In genomic region chrX:10905047-10905446, dm6 we compare ENCODE assay signal across 1 fruit fly cellular context.
TF ChIP-seq lines count a peak whose summit lies in the region.

No protein-coding gene starts in this region.

TF ChIP-seq in whole organism, embryonic, 481 proteins besides CTCF, POLR2A, EP300 and RAD21 (continued from another document and continues in another):
- TF ChIP-seq CG4707 (GFP tag; optimal IDR thresholded peaks at IDR 0.05; lab: Kevin White, UChicago) = peak; percentile 68
- no peak for TF ChIP-seq ERR (GFP tag; optimal IDR thresholded peaks at IDR 0.05; lab: Kevin White, UChicago)
- no peak for TF ChIP-seq sug (tag; optimal IDR thresholded peaks at IDR 0.05; lab: Kevin White, UChicago)
- peak; percentile 72 for TF ChIP-seq sisA (GFP tag; IDR thresholded peaks at IDR 0.05; lab: Robert Waterston, UW)
- peak; percentile 34; the same call in 1 of the 2 replicates for TF ChIP-seq E2f1 (GFP tag; IDR thresholded peaks at IDR 0.05; lab: Robert Waterston, UW)
- no peak for TF ChIP-seq Scr (GFP tag; IDR thresholded peaks at IDR 0.05; lab: Robert Waterston, UW; ENCODE audit: partially characterized antibody)
- TF ChIP-seq CG3847 (GFP tag; IDR thresholded peaks at IDR 0.05; lab: Robert Waterston, UW) = no peak; the same call in 1 of the 2 replicates
- TF ChIP-seq CG4424 (GFP tag; optimal IDR thresholded peaks at IDR 0.05; lab: Kevin White, UChicago) = peak; percentile 70
- peak; percentile 27 for TF ChIP-seq CG7786 (GFP tag; optimal IDR thresholded peaks at IDR 0.05; lab: Kevin White, UChicago)
- no peak for TF ChIP-seq unc-4 (GFP tag; IDR thresholded peaks at IDR 0.05; lab: Robert Waterston, UW; ENCODE audit: partially characterized antibody)
- peak; percentile 61 for TF ChIP-seq Ptx1 (GFP tag; IDR thresholded peaks at IDR 0.05; lab: Robert Waterston, UW)
- TF ChIP-seq Optix (GFP tag; IDR thresholded peaks at IDR 0.05; lab: Robert Waterston, UW) = no peak
- peak; percentile 45 for TF ChIP-seq CG18599 (GFP tag; optimal IDR thresholded peaks at IDR 0.05; lab: Kevin White, UChicago)
- peak; percentile 63 for TF ChIP-seq CG6254 (GFP tag; optimal IDR thresholded peaks at IDR 0.05; lab: Kevin White, UChicago)
- TF ChIP-seq H2.0 (GFP tag; IDR thresholded peaks at IDR 0.05; lab: Robert Waterston, UW) = 0 out of 2 replicates have a peak, but pooled peaks have one; percentile 36
- TF ChIP-seq zfh2 (GFP tag; optimal IDR thresholded peaks at IDR 0.05; lab: Kevin White, UChicago) = peak; percentile 4
- no peak for TF ChIP-seq crol (GFP tag; IDR thresholded peaks at IDR 0.05; lab: Robert Waterston, UW)
- TF ChIP-seq wor (GFP tag; IDR thresholded peaks at IDR 0.05; lab: Robert Waterston, UW) = peak; percentile 58
- no peak for TF ChIP-seq CG15073 (GFP tag; optimal IDR thresholded peaks at IDR 0.05; lab: Kevin White, UChicago)
- peak; percentile 37 for TF ChIP-seq CG6813 (GFP tag; optimal IDR thresholded peaks at IDR 0.05; lab: Kevin White, UChicago)
- 0 out of 2 replicates have a peak, but pooled peaks have one; percentile 21 for TF ChIP-seq Rfx (GFP tag; IDR thresholded peaks at IDR 0.05; lab: Robert Waterston, UW)
- TF ChIP-seq HLH54F (GFP tag; optimal IDR thresholded peaks at IDR 0.05; lab: Kevin White, UChicago) = peak; percentile 29
- peak; percentile 49 for TF ChIP-seq Meics (GFP tag; optimal IDR thresholded peaks at IDR 0.05; lab: Kevin White, UChicago)
- no peak for TF ChIP-seq corto (GFP tag; optimal IDR thresholded peaks at IDR 0.05; lab: Kevin White, UChicago)
- peak; percentile 6 for TF ChIP-seq Atf3 (GFP tag; optimal IDR thresholded peaks at IDR 0.05; lab: Kevin White, UChicago)
- TF ChIP-seq Tbp (GFP tag; optimal IDR thresholded peaks at IDR 0.05; lab: Kevin White, UChicago) = no peak
- TF ChIP-seq ATbp (GFP tag; optimal IDR thresholded peaks at IDR 0.05; lab: Kevin White, UChicago) = peak; percentile 64
- peak; percentile 79 for TF ChIP-seq CG7556 (GFP tag; optimal IDR thresholded peaks at IDR 0.05; lab: Kevin White, UChicago)
- TF ChIP-seq pb (GFP tag; optimal IDR thresholded peaks at IDR 0.05; lab: Kevin White, UChicago) = peak; percentile 8
- no peak for TF ChIP-seq D (optimal IDR thresholded peaks at IDR 0.05; lab: Kevin White, UChicago)
- peak; percentile 75 for TF ChIP-seq D (GFP tag; optimal IDR thresholded peaks at IDR 0.05; lab: Kevin White, UChicago)
- no peak for TF ChIP-seq gcm2 (GFP tag; optimal IDR thresholded peaks at IDR 0.05; lab: Kevin White, UChicago)
- TF ChIP-seq CG2712 (tag; optimal IDR thresholded peaks at IDR 0.05; lab: Kevin White, UChicago) = peak; percentile 73
- no peak for TF ChIP-seq Dref (GFP tag; IDR thresholded peaks at IDR 0.05; lab: Robert Waterston, UW)
- TF ChIP-seq CG14860 (GFP tag; IDR thresholded peaks at IDR 0.05; lab: Robert Waterston, UW; ENCODE audit: partially characterized antibody) = no peak
- TF ChIP-seq CG15011 (GFP tag; optimal IDR thresholded peaks at IDR 0.05; lab: Kevin White, UChicago) = peak; percentile 26
- no peak for TF ChIP-seq CG4360 (GFP tag; IDR thresholded peaks at IDR 0.05; lab: Robert Waterston, UW)
- TF ChIP-seq oc (tag; optimal IDR thresholded peaks at IDR 0.05; lab: Kevin White, UChicago) = peak; percentile 35
- no peak for TF ChIP-seq ac (GFP tag; optimal IDR thresholded peaks at IDR 0.05; lab: Kevin White, UChicago)
- no peak for TF ChIP-seq CG13624 (GFP tag; optimal IDR thresholded peaks at IDR 0.05; lab: Kevin White, UChicago)
- peak; percentile 43; the same call in 1 of the 2 replicates for TF ChIP-seq HLH3B (GFP tag; IDR thresholded peaks at IDR 0.05; lab: Robert Waterston, UW)
- peak; percentile 63; the same call in 2 of the 3 replicates for TF ChIP-seq dysf (GFP tag; IDR thresholded peaks at IDR 0.05; lab: Robert Waterston, UW)
- peak; percentile 54 for TF ChIP-seq CG5245 (GFP tag; optimal IDR thresholded peaks at IDR 0.05; lab: Kevin White, UChicago)
- no peak for TF ChIP-seq CrebB (tag; optimal IDR thresholded peaks at IDR 0.05; lab: Kevin White, UChicago)
- TF ChIP-seq CG3407 (GFP tag; optimal IDR thresholded peaks at IDR 0.05; lab: Kevin White, UChicago) = peak; percentile 45
- TF ChIP-seq Gsc (GFP tag; IDR thresholded peaks at IDR 0.05; lab: Robert Waterston, UW) = 0 out of 2 replicates have a peak, but pooled peaks have one; percentile 21
- TF ChIP-seq mam (GFP tag; optimal IDR thresholded peaks at IDR 0.05; lab: Kevin White, UChicago) = peak; percentile 12
- no peak for TF ChIP-seq Myb (GFP tag; optimal IDR thresholded peaks at IDR 0.05; lab: Kevin White, UChicago)
- peak; percentile 79 for TF ChIP-seq fd96Cb (tag; optimal IDR thresholded peaks at IDR 0.05; lab: Kevin White, UChicago)
- no peak for TF ChIP-seq cas (GFP tag; IDR thresholded peaks at IDR 0.05; lab: Robert Waterston, UW)
- no peak for TF ChIP-seq al (GFP tag; IDR thresholded peaks at IDR 0.05; lab: Robert Waterston, UW)
- no peak for TF ChIP-seq BEAF-32 (GFP tag; optimal IDR thresholded peaks at IDR 0.05; lab: Kevin White, UChicago)
- no peak for TF ChIP-seq lbe (GFP tag; optimal IDR thresholded peaks at IDR 0.05; lab: Kevin White, UChicago)
- TF ChIP-seq HmgZ (tag; optimal IDR thresholded peaks at IDR 0.05; lab: Kevin White, UChicago) = no peak
- TF ChIP-seq CG32772 (GFP tag; IDR thresholded peaks at IDR 0.05; lab: Robert Waterston, UW) = 0 out of 2 replicates have a peak, but pooled peaks have one; percentile 5
- TF ChIP-seq CG4617 (GFP tag; optimal IDR thresholded peaks at IDR 0.05; lab: Kevin White, UChicago; ENCODE audit: borderline replicate concordance) = no peak
- TF ChIP-seq CG6765 (GFP tag; optimal IDR thresholded peaks at IDR 0.05; lab: Kevin White, UChicago) = no peak
- peak; percentile 28 for TF ChIP-seq CG9817 (tag; optimal IDR thresholded peaks at IDR 0.05; lab: Kevin White, UChicago)
- TF ChIP-seq yki (optimal IDR thresholded peaks at IDR 0.05; lab: Kevin White, UChicago) = no peak
- TF ChIP-seq az2 (GFP tag; optimal IDR thresholded peaks at IDR 0.05; lab: Kevin White, UChicago) = peak; percentile 64
- peak; percentile 54; the same call in 2 of the 3 replicates for TF ChIP-seq croc (GFP tag; conservative IDR thresholded peaks at IDR 0.05; lab: Robert Waterston, UW)
- TF ChIP-seq Antp (GFP tag; optimal IDR thresholded peaks at IDR 0.05; lab: Kevin White, UChicago) = peak; percentile 31
- TF ChIP-seq Doc2 (GFP tag; IDR thresholded peaks at IDR 0.05; lab: Robert Waterston, UW) = no peak
- no peak for TF ChIP-seq cad (GFP tag; optimal IDR thresholded peaks at IDR 0.05; lab: Kevin White, UChicago)
- no peak for TF ChIP-seq zf30C (GFP tag; optimal IDR thresholded peaks at IDR 0.05; lab: Kevin White, UChicago)
- TF ChIP-seq CG2116 (GFP tag; optimal IDR thresholded peaks at IDR 0.05; lab: Kevin White, UChicago) = peak; percentile 13
- peak; percentile 68 for TF ChIP-seq lmd (GFP tag; IDR thresholded peaks at IDR 0.05; lab: Robert Waterston, UW)
- TF ChIP-seq jigr1 (GFP tag; IDR thresholded peaks at IDR 0.05; lab: Robert Waterston, UW) = no peak
- peak; percentile 7 for TF ChIP-seq Ets97D (GFP tag; optimal IDR thresholded peaks at IDR 0.05; lab: Kevin White, UChicago)
- no peak for TF ChIP-seq prd (optimal IDR thresholded peaks at IDR 0.05; lab: Kevin White, UChicago)
- peak; percentile 69 for TF ChIP-seq prd (GFP tag; IDR thresholded peaks at IDR 0.05; lab: Robert Waterston, UW)
- peak; percentile 83 for TF ChIP-seq CG10979 (tag; optimal IDR thresholded peaks at IDR 0.05; lab: Kevin White, UChicago)
- peak; percentile 78 for TF ChIP-seq phol (tag; optimal IDR thresholded peaks at IDR 0.05; lab: Kevin White, UChicago)
- TF ChIP-seq hb (GFP tag; IDR thresholded peaks at IDR 0.05; lab: Robert Waterston, UW; ENCODE audit: partially characterized antibody) = no peak
- TF ChIP-seq ato (GFP tag; IDR thresholded peaks at IDR 0.05; lab: Robert Waterston, UW; ENCODE audit: partially characterized antibody) = no peak
- peak; percentile 49 for TF ChIP-seq ind (GFP tag; optimal IDR thresholded peaks at IDR 0.05; lab: Kevin White, UChicago)
- TF ChIP-seq sr (GFP tag; IDR thresholded peaks at IDR 0.05; lab: Robert Waterston, UW) = no peak
- TF ChIP-seq E2f2 (GFP tag; IDR thresholded peaks at IDR 0.05; lab: Robert Waterston, UW) = peak; percentile 33; the same call in 1 of the 2 replicates
- TF ChIP-seq Poxn (GFP tag; IDR thresholded peaks at IDR 0.05; lab: Robert Waterston, UW) = no peak
- no peak for TF ChIP-seq CG7963 (GFP tag; IDR thresholded peaks at IDR 0.05; lab: Robert Waterston, UW; ENCODE audit: partially characterized antibody)
- TF ChIP-seq lilli (GFP tag; optimal IDR thresholded peaks at IDR 0.05; lab: Kevin White, UChicago) = peak; percentile 66
- no peak for TF ChIP-seq Hey (tag; optimal IDR thresholded peaks at IDR 0.05; lab: Kevin White, UChicago)
- TF ChIP-seq sim (GFP tag; IDR thresholded peaks at IDR 0.05; lab: Robert Waterston, UW) = no peak
- TF ChIP-seq sens-2 (GFP tag; IDR thresholded peaks at IDR 0.05; lab: Robert Waterston, UW) = 0 out of 2 replicates have a peak, but pooled peaks have one; percentile 33
- TF ChIP-seq bigmax (GFP tag; optimal IDR thresholded peaks at IDR 0.05; lab: Kevin White, UChicago) = no peak
- peak; percentile 18 for TF ChIP-seq CG15514 (GFP tag; optimal IDR thresholded peaks at IDR 0.05; lab: Kevin White, UChicago)
- TF ChIP-seq CG30431 (GFP tag; optimal IDR thresholded peaks at IDR 0.05; lab: Kevin White, UChicago) = peak; percentile 39
- no peak for TF ChIP-seq pita (GFP tag; optimal IDR thresholded peaks at IDR 0.05; lab: Kevin White, UChicago)
- no peak for TF ChIP-seq CG7357 (GFP tag; IDR thresholded peaks at IDR 0.05; lab: Robert Waterston, UW)
- TF ChIP-seq jumu (GFP tag; optimal IDR thresholded peaks at IDR 0.05; lab: Kevin White, UChicago) = peak; percentile 62
- TF ChIP-seq CG33213 (GFP tag; optimal IDR thresholded peaks at IDR 0.05; lab: Kevin White, UChicago) = no peak
- no peak for TF ChIP-seq Sry-β (GFP tag; optimal IDR thresholded peaks at IDR 0.05; lab: Kevin White, UChicago)
- peak; percentile 39 for TF ChIP-seq Dek (tag; optimal IDR thresholded peaks at IDR 0.05; lab: Kevin White, UChicago)
- TF ChIP-seq dmrt99B (tag; optimal IDR thresholded peaks at IDR 0.05; lab: Kevin White, UChicago) = peak; percentile 83
- no peak for TF ChIP-seq kah (GFP tag; optimal IDR thresholded peaks at IDR 0.05; lab: Kevin White, UChicago)
- peak; percentile 49 for TF ChIP-seq Hmr (GFP tag; optimal IDR thresholded peaks at IDR 0.05; lab: Kevin White, UChicago)
- TF ChIP-seq twi (tag; optimal IDR thresholded peaks at IDR 0.05; lab: Kevin White, UChicago) = peak; percentile 20
- peak; percentile 64 for TF ChIP-seq Blimp-1 (GFP tag; optimal IDR thresholded peaks at IDR 0.05; lab: Kevin White, UChicago)
- TF ChIP-seq Camta (GFP tag; optimal IDR thresholded peaks at IDR 0.05; lab: Kevin White, UChicago) = peak; percentile 54
- no peak for TF ChIP-seq CG16779 (GFP tag; IDR thresholded peaks at IDR 0.05; lab: Robert Waterston, UW)
- TF ChIP-seq CG4328 (GFP tag; optimal IDR thresholded peaks at IDR 0.05; lab: Kevin White, UChicago) = no peak
- peak; percentile 51 for TF ChIP-seq CG1233 (GFP tag; optimal IDR thresholded peaks at IDR 0.05; lab: Kevin White, UChicago)
- peak; percentile 49 for TF ChIP-seq CG1529 (GFP tag; optimal IDR thresholded peaks at IDR 0.05; lab: Kevin White, UChicago)
- no peak for TF ChIP-seq sd (tag; optimal IDR thresholded peaks at IDR 0.05; lab: Kevin White, UChicago)
- 0 out of 2 replicates have a peak, but pooled peaks have one; percentile 31 for TF ChIP-seq CG1024 (GFP tag; IDR thresholded peaks at IDR 0.05; lab: Robert Waterston, UW)
- peak; percentile 49 for TF ChIP-seq gcm (GFP tag; optimal IDR thresholded peaks at IDR 0.05; lab: Kevin White, UChicago)
- TF ChIP-seq her (GFP tag; optimal IDR thresholded peaks at IDR 0.05; lab: Kevin White, UChicago) = no peak
- TF ChIP-seq Dbx (GFP tag; IDR thresholded peaks at IDR 0.05; lab: Robert Waterston, UW) = no peak
- peak; percentile 80 for TF ChIP-seq nmo (GFP tag; optimal IDR thresholded peaks at IDR 0.05; lab: Kevin White, UChicago)
- TF ChIP-seq CG10565 (GFP tag; optimal IDR thresholded peaks at IDR 0.05; lab: Kevin White, UChicago) = no peak
- no peak for TF ChIP-seq CG7928 (GFP tag; optimal IDR thresholded peaks at IDR 0.05; lab: Kevin White, UChicago)
- peak; percentile 32 for TF ChIP-seq Fer1 (GFP tag; optimal IDR thresholded peaks at IDR 0.05; lab: Kevin White, UChicago)
- TF ChIP-seq CG1603 (tag; optimal IDR thresholded peaks at IDR 0.05; lab: Kevin White, UChicago) = peak; percentile 27
- TF ChIP-seq CG16813 (GFP tag; IDR thresholded peaks at IDR 0.05; lab: Robert Waterston, UW; ENCODE audit: partially characterized antibody) = no peak
- TF ChIP-seq CG6683 (GFP tag; optimal IDR thresholded peaks at IDR 0.05; lab: Kevin White, UChicago) = no peak
- no peak for TF ChIP-seq Dll (GFP tag; IDR thresholded peaks at IDR 0.05; lab: Robert Waterston, UW; ENCODE audit: partially characterized antibody)
- no peak for TF ChIP-seq exex (tag; optimal IDR thresholded peaks at IDR 0.05; lab: Kevin White, UChicago)
- TF ChIP-seq CG10147 (GFP tag; optimal IDR thresholded peaks at IDR 0.05; lab: Kevin White, UChicago) = peak; percentile 46
- peak; percentile 57 for TF ChIP-seq org-1 (GFP tag; optimal IDR thresholded peaks at IDR 0.05; lab: Kevin White, UChicago)
- peak; percentile 2 for TF ChIP-seq CG11723 (GFP tag; optimal IDR thresholded peaks at IDR 0.05; lab: Kevin White, UChicago)
- TF ChIP-seq CG13424 (tag; optimal IDR thresholded peaks at IDR 0.05; lab: Kevin White, UChicago) = peak; percentile 72
- TF ChIP-seq gt (GFP tag; IDR thresholded peaks at IDR 0.05; lab: Robert Waterston, UW) = no peak
- TF ChIP-seq CG10274 (GFP tag; optimal IDR thresholded peaks at IDR 0.05; lab: Kevin White, UChicago) = peak; percentile 28
- no peak for TF ChIP-seq Lpt (GFP tag; optimal IDR thresholded peaks at IDR 0.05; lab: Kevin White, UChicago)
- TF ChIP-seq ttk (GFP tag; IDR thresholded peaks at IDR 0.05; lab: Robert Waterston, UW) = 0 out of 2 replicates have a peak, but pooled peaks have one; percentile 18
- TF ChIP-seq CG4854 (GFP tag; optimal IDR thresholded peaks at IDR 0.05; lab: Kevin White, UChicago) = peak; percentile 15
- peak; percentile 24 for TF ChIP-seq trem (tag; optimal IDR thresholded peaks at IDR 0.05; lab: Kevin White, UChicago)
- TF ChIP-seq Bteb2 (GFP tag; optimal IDR thresholded peaks at IDR 0.05; lab: Kevin White, UChicago) = peak; percentile 4
- TF ChIP-seq CG2875 (GFP tag; optimal IDR thresholded peaks at IDR 0.05; lab: Kevin White, UChicago) = peak; percentile 63
- peak; percentile 18 for TF ChIP-seq cato (GFP tag; optimal IDR thresholded peaks at IDR 0.05; lab: Kevin White, UChicago; ENCODE audit: borderline replicate concordance)
- peak; percentile 71 for TF ChIP-seq esg (GFP tag; conservative IDR thresholded peaks at IDR 0.05; lab: Robert Waterston, UW)
